Comparison of ENCODE assay signal across 3 worm cellular contexts in the genomic region with DNA sequence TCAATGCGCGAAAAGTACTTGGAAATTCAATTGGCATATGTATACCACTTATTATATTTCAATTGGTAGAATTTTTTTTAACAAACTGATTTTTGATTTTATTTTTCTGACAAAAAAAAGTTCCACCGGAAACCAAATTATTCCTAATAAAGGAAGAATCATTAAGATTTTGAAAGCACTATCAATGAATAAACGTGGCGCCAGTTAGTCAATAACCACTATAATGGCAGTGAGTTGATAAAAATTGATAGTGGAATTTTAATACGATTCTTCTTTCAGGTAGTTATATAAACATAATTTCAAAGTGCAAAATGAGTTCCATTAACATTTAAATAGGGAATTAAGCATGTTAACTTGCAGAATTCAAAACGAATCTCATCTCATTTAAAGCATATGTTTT.
A peak's percentile ranks its signal among the peaks of the same experiment; 100 is the strongest.
TF ChIP-seq lines count a peak whose summit lies in the region.

A gene (minus strand): TSS at position 101 of the 400 bp plus-strand sequence.

TF ChIP-seq in whole organism, L2 larva, 48 proteins besides CTCF, POLR2A, EP300 and RAD21:
- TF ChIP-seq fos-1 (tag; optimal IDR thresholded peaks at IDR 0.05; lab: Kevin White, UChicago) (peak; percentile 62), lin-13 (GFP tag; optimal IDR thresholded peaks at IDR 0.05; lab: Kevin White, UChicago) (no peak), nhr-21 (tag; optimal IDR thresholded peaks at IDR 0.05; lab: Kevin White, UChicago) (no peak), snpc-4 (tag; optimal IDR thresholded peaks at IDR 0.05; lab: Kevin White, UChicago) (no peak)

TF ChIP-seq in whole organism, L3 larva, 47 proteins besides CTCF, POLR2A, EP300 and RAD21:
- TF ChIP-seq R02D3.7 (tag; optimal IDR thresholded peaks at IDR 0.05; lab: Kevin White, UChicago) (no peak), egl-27 (tag; optimal IDR thresholded peaks at IDR 0.05; lab: Kevin White, UChicago) (no peak), elt-2 (tag; optimal IDR thresholded peaks at IDR 0.05; lab: Kevin White, UChicago) (peak; percentile 15)

TF ChIP-seq in whole organism, L4 larva, 104 proteins besides CTCF, POLR2A, EP300 and RAD21:
- TF ChIP-seq mxl-3 (GFP tag; optimal IDR thresholded peaks at IDR 0.05; lab: Kevin White, UChicago) (no peak), duxl-1 (tag; optimal IDR thresholded peaks at IDR 0.05; lab: Kevin White, UChicago; ENCODE audit: poor library complexity) (no peak), ceh-62 (tag; optimal IDR thresholded peaks at IDR 0.05; lab: Kevin White, UChicago) (no peak), daf-16 (GFP tag; optimal IDR thresholded peaks at IDR 0.05; lab: Kevin White, UChicago) (no peak), daf-16 (tag; optimal IDR thresholded peaks at IDR 0.05; lab: Kevin White, UChicago) (peak; percentile 13), nhr-77 (tag; optimal IDR thresholded peaks at IDR 0.05; lab: Kevin White, UChicago) (no peak), nhr-28 (tag; optimal IDR thresholded peaks at IDR 0.05; lab: Kevin White, UChicago) (peak; percentile 8), pqm-1 (tag; optimal IDR thresholded peaks at IDR 0.05; lab: Kevin White, UChicago) (peak; percentile 22), dve-1 (tag; optimal IDR thresholded peaks at IDR 0.05; lab: Kevin White, UChicago; ENCODE audit: insufficient read depth) (no peak)
